Worm (Caenorhabditis elegans): ENCODE data around the gene F47B8.4.

ce11 chrV:14301076-14301475 is 23.4 kb downstream of the F47B8.4 start, which contains the start of gene F14D7.6:
- no peak for TF ChIP-seq ztf-29 (GFP tag; IDR thresholded peaks at IDR 0.05)
- no peak for TF ChIP-seq flt-1 (GFP tag; IDR thresholded peaks at IDR 0.05)
- no peak for TF ChIP-seq ztf-23 (GFP tag; IDR thresholded peaks at IDR 0.05)
- TF ChIP-seq cog-1 (tag; optimal IDR thresholded peaks at IDR 0.05) = no peak
- TF ChIP-seq T22C8.4 (GFP tag; IDR thresholded peaks at IDR 0.05) = no peak
- no peak for TF ChIP-seq tab-1 (GFP tag; IDR thresholded peaks at IDR 0.05)
- TF ChIP-seq ref-1 (GFP tag; conservative IDR thresholded peaks at IDR 0.05) = no peak
- no peak for TF ChIP-seq klf-2 (GFP tag; conservative IDR thresholded peaks at IDR 0.05)
- TF ChIP-seq med-1 (GFP tag; optimal IDR thresholded peaks at IDR 0.05; ENCODE audit: insufficient read depth) = no peak

Measured in whole organism, midembryonic.